Fruit fly (Drosophila melanogaster) whole organism, embryonic: ENCODE data around the gene ana1.

Source experiments
- Abd-B ChIP-seq: fragments of 200-800 bp; sonication (Bioruptor generic); optimal IDR thresholded peaks from 2 replicates; lab custom pipeline; 2018; ENCODE audit warnings: missing biosample characterization, mild to moderate bottlenecking, missing genetic modification characterization, moderate library complexity
- Bdp1 ChIP-seq: fragments of 200-800 bp; sonication (Bioruptor generic); optimal IDR thresholded peaks from 3 replicates; lab custom pipeline; 2016; ENCODE audit warnings: missing biosample characterization, missing genetic modification characterization
- CG10147 ChIP-seq: fragments of 200-800 bp; sonication (Bioruptor generic); optimal IDR thresholded peaks from 2 replicates; lab custom pipeline; 2019; ENCODE audit warnings: missing biosample characterization, mild to moderate bottlenecking, missing genetic modification characterization, moderate library complexity
- CG10565 ChIP-seq: fragments of 200-800 bp; sonication (Bioruptor generic); optimal IDR thresholded peaks from 3 replicates; lab custom pipeline; 2016; ENCODE audit warnings: missing biosample characterization, mild to moderate bottlenecking, missing genetic modification characterization
- CG11560 ChIP-seq: fragments of 200-800 bp; sonication (Bioruptor generic); IDR thresholded peaks from 3 replicates; pipeline ENCODE4 v1.3.6; 2022; ENCODE audit warnings: missing biosample characterization, missing genetic modification characterization
- CG11695 ChIP-seq: fragments of 200-800 bp; sonication (Bioruptor generic); IDR thresholded peaks from 3 replicates; pipeline ENCODE4 v1.3.6; 2022; ENCODE audit warnings: missing biosample characterization, missing genetic modification characterization
- CG12104 ChIP-seq: fragments of 200-800 bp; sonication (Bioruptor generic); optimal IDR thresholded peaks from 3 replicates; lab custom pipeline; 2016; ENCODE audit warnings: missing biosample characterization, missing genetic modification characterization
- CG14710 ChIP-seq: fragments of 200-800 bp; sonication (Bioruptor generic); optimal IDR thresholded peaks from 3 replicates; lab custom pipeline; 2019; ENCODE audit warnings: missing biosample characterization, mild to moderate bottlenecking, missing genetic modification characterization, moderate library complexity
- CG1603 ChIP-seq: fragments of 200-800 bp; sonication (Bioruptor generic); optimal IDR thresholded peaks from 2 replicates; lab custom pipeline; 2019; ENCODE audit warnings: missing biosample characterization, mild to moderate bottlenecking, missing genetic modification characterization, moderate library complexity
- CG17186 ChIP-seq: fragments of 200-800 bp; sonication (Bioruptor generic); optimal IDR thresholded peaks from 3 replicates; lab custom pipeline; 2017; ENCODE audit warnings: missing biosample characterization, missing genetic modification reagents, missing genetic modification characterization
- CG17385 ChIP-seq: fragments of 200-800 bp; sonication (Bioruptor generic); optimal IDR thresholded peaks from 3 replicates; lab custom pipeline; 2018; ENCODE audit warnings: missing biosample characterization, mild to moderate bottlenecking, missing genetic modification characterization
- CG2120 ChIP-seq: fragments of 200-800 bp; sonication (Bioruptor generic); optimal IDR thresholded peaks from 3 replicates; lab custom pipeline; 2016; ENCODE audit warnings: missing biosample characterization, missing genetic modification characterization
- CG2712 ChIP-seq: fragments of 200-800 bp; optimal IDR thresholded peaks from 3 replicates; lab custom pipeline; 2019; ENCODE audit warnings: missing biosample characterization, mild to moderate bottlenecking, missing genetic modification characterization, moderate library complexity
- CG3163 ChIP-seq: fragments of 200-800 bp; sonication (Bioruptor generic); optimal IDR thresholded peaks from 3 replicates; lab custom pipeline; 2016; ENCODE audit warnings: missing biosample characterization, missing genetic modification characterization
- CG3726 ChIP-seq: fragments of 200-800 bp; sonication (Bioruptor generic); IDR thresholded peaks from 3 replicates; pipeline ENCODE4, ENCODE4 v1.3.6; 2022; ENCODE audit warnings: missing biosample characterization, missing genetic modification characterization
- CG3847 ChIP-seq: fragments of 200-800 bp; sonication (Bioruptor generic); IDR thresholded peaks from 2 replicates; pipeline ENCODE4 v1.3.6; 2022; ENCODE audit warnings: missing biosample characterization, missing genetic modification characterization
- CG3995 ChIP-seq: fragments of 200-800 bp; sonication (Bioruptor generic); optimal IDR thresholded peaks from 3 replicates; lab custom pipeline; 2016; ENCODE audit warnings: missing biosample characterization, missing genetic modification characterization
- CG4404 ChIP-seq: fragments of 200-800 bp; sonication (Bioruptor generic); IDR thresholded peaks from 2 replicates; pipeline ENCODE4 v1.3.6; 2022; ENCODE audit warnings: missing biosample characterization, missing genetic modification characterization
- CG4424 ChIP-seq: fragments of 200-800 bp; sonication (Bioruptor generic); optimal IDR thresholded peaks from 3 replicates; lab custom pipeline; 2016; ENCODE audit warnings: missing biosample characterization, missing genetic modification characterization
- CG6654 ChIP-seq: fragments of 200-800 bp; sonication (Bioruptor generic); optimal IDR thresholded peaks from 2 replicates; lab custom pipeline; 2017; ENCODE audit warnings: missing biosample characterization, mild to moderate bottlenecking, missing genetic modification characterization
- CG6689 ChIP-seq: fragments of 200-800 bp; sonication (Bioruptor generic); IDR thresholded peaks from 2 replicates; pipeline ENCODE4 v1.3.6; 2022; ENCODE audit warnings: missing biosample characterization, missing genetic modification characterization
- CG7839 ChIP-seq: fragments of 200-800 bp; sonication (Bioruptor generic); optimal IDR thresholded peaks from 3 replicates; lab custom pipeline; 2018; ENCODE audit warnings: missing biosample characterization, mild to moderate bottlenecking, missing genetic modification characterization, moderate library complexity
- CG7963 ChIP-seq: fragments of 200-800 bp; sonication (Bioruptor generic); IDR thresholded peaks from 3 replicates; pipeline ENCODE4 v1.3.6; 2022; ENCODE audit warnings: missing biosample characterization, missing genetic modification characterization; ENCODE audit not compliant: partially characterized antibody
- CG8944 ChIP-seq: fragments of 200-800 bp; sonication (Bioruptor generic); optimal IDR thresholded peaks from 3 replicates; lab custom pipeline; 2016; ENCODE audit warnings: missing biosample characterization, missing genetic modification characterization
- CG9876 ChIP-seq: fragments of 200-800 bp; sonication (Bioruptor generic); optimal IDR thresholded peaks from 2 replicates; lab custom pipeline; 2016; ENCODE audit warnings: missing biosample characterization, missing genetic modification characterization
- Camta ChIP-seq: fragments of 200-800 bp; sonication (Bioruptor generic); optimal IDR thresholded peaks from 2 replicates; lab custom pipeline; 2016; ENCODE audit warnings: missing biosample characterization, missing genetic modification characterization
- CoRest ChIP-seq: fragments of 200-800 bp; sonication (Bioruptor generic); optimal IDR thresholded peaks from 3 replicates; lab custom pipeline; 2018; ENCODE audit warnings: missing biosample characterization, mild to moderate bottlenecking, missing genetic modification characterization, moderate library complexity
- Drgx ChIP-seq: fragments of 200-800 bp; sonication (Bioruptor generic); IDR thresholded peaks from 2 replicates; pipeline ENCODE4 v1.3.6; 2022; ENCODE audit warnings: missing biosample characterization, missing genetic modification characterization
- E2f2 ChIP-seq: fragments of 200-800 bp; sonication (Bioruptor generic); IDR thresholded peaks from 2 replicates; pipeline ENCODE4 v1.3.6; 2022; ENCODE audit warnings: missing biosample characterization, missing genetic modification characterization
- HLH4C ChIP-seq: fragments of 200-800 bp; sonication (Bioruptor generic); IDR thresholded peaks from 3 replicates; pipeline ENCODE4 v1.3.6; 2022; ENCODE audit warnings: missing biosample characterization, missing genetic modification characterization; ENCODE audit not compliant: partially characterized antibody
- HmgD ChIP-seq: fragments of 200-800 bp; sonication (Bioruptor generic); optimal IDR thresholded peaks from 3 replicates; lab custom pipeline; 2016; ENCODE audit warnings: missing biosample characterization, missing genetic modification characterization
- Max ChIP-seq: fragments of 200-800 bp; sonication (Bioruptor generic); optimal IDR thresholded peaks from 2 replicates; lab custom pipeline; 2016; ENCODE audit warnings: missing biosample characterization, mild to moderate bottlenecking, missing genetic modification characterization
- Scr ChIP-seq: fragments of 200-800 bp; sonication (Bioruptor generic); IDR thresholded peaks from 2 replicates; pipeline ENCODE4 v1.3.6; 2022; ENCODE audit warnings: missing biosample characterization, missing genetic modification characterization; ENCODE audit not compliant: partially characterized antibody
- chinmo ChIP-seq: fragments of 200-800 bp; sonication (Bioruptor generic); IDR thresholded peaks from 4 replicates; pipeline ENCODE4 v1.3.6; 2022; ENCODE audit warnings: missing biosample characterization, missing genetic modification characterization; ENCODE audit not compliant: partially characterized antibody
- crp ChIP-seq, 2 experiments: fragments of 200-800 bp; sonication (Bioruptor generic); optimal IDR thresholded peaks; 2 replicates in 1 of 2; 3 replicates in 1 of 2; lab custom pipeline; 2017; ENCODE audit warnings: missing biosample characterization in 2 of 2, missing genetic modification characterization in 2 of 2, mild to moderate bottlenecking in 1 of 2, moderate library complexity in 1 of 2
- dimm ChIP-seq: fragments of 200-800 bp; sonication (Bioruptor generic); IDR thresholded peaks from 2 replicates; pipeline ENCODE4 v1.3.6; 2022; ENCODE audit warnings: missing biosample characterization, missing genetic modification characterization
- gce ChIP-seq: fragments of 200-800 bp; sonication (Bioruptor generic); IDR thresholded peaks from 3 replicates; pipeline ENCODE4 v1.3.6; 2022; ENCODE audit warnings: missing biosample characterization, missing genetic modification characterization
- gfzf ChIP-seq: fragments of 200-800 bp; sonication (Bioruptor generic); optimal IDR thresholded peaks from 2 replicates; lab custom pipeline; 2016; ENCODE audit warnings: missing biosample characterization, mild to moderate bottlenecking, missing genetic modification characterization, moderate library complexity
- gro ChIP-seq: fragments of 200-800 bp; sonication (Bioruptor generic); optimal IDR thresholded peaks from 2 replicates; lab custom pipeline; 2016; ENCODE audit warnings: missing biosample characterization, missing genetic modification characterization
- hbn ChIP-seq: fragments of 200-800 bp; sonication (Bioruptor generic); IDR thresholded peaks from 2 replicates; pipeline ENCODE4 v1.3.6; 2022; ENCODE audit warnings: missing biosample characterization, missing genetic modification characterization; ENCODE audit not compliant: partially characterized antibody
- ind ChIP-seq: fragments of 200-800 bp; sonication (Bioruptor generic); optimal IDR thresholded peaks from 3 replicates; lab custom pipeline; 2016; ENCODE audit warnings: missing biosample characterization, missing genetic modification characterization
- knrl ChIP-seq: fragments of 200-800 bp; sonication (Bioruptor generic); IDR thresholded peaks from 3 replicates; pipeline ENCODE4 v1.3.6; 2022; ENCODE audit warnings: missing biosample characterization, missing genetic modification characterization; ENCODE audit not compliant: partially characterized antibody
- mirr ChIP-seq: fragments of 200-800 bp; sonication (Bioruptor generic); optimal IDR thresholded peaks from 3 replicates; lab custom pipeline; 2018; ENCODE audit warnings: missing biosample characterization, mild to moderate bottlenecking, missing genetic modification characterization
- mld ChIP-seq: fragments of 200-800 bp; sonication (Bioruptor generic); IDR thresholded peaks from 3 replicates; pipeline ENCODE4 v1.3.6; 2022; ENCODE audit warnings: missing biosample characterization, missing genetic modification characterization; ENCODE audit not compliant: partially characterized antibody
- row ChIP-seq: fragments of 200-800 bp; sonication (Bioruptor generic); IDR thresholded peaks from 3 replicates; pipeline ENCODE4 v1.3.6; 2022; ENCODE audit warnings: missing biosample characterization, missing genetic modification characterization
- salm ChIP-seq: fragments of 200-800 bp; sonication (Bioruptor generic); optimal IDR thresholded peaks from 2 replicates; lab custom pipeline; 2018; ENCODE audit warnings: missing biosample characterization, mild to moderate bottlenecking, missing genetic modification characterization
- tna ChIP-seq: fragments of 200-800 bp; sonication (Bioruptor generic); IDR thresholded peaks from 2 replicates; pipeline ENCODE4 v1.3.6; 2022; ENCODE audit warnings: missing biosample characterization, missing genetic modification characterization; ENCODE audit not compliant: partially characterized antibody
- unc-4 ChIP-seq: fragments of 200-800 bp; sonication (Bioruptor generic); IDR thresholded peaks from 2 replicates; pipeline ENCODE4 v1.3.6; 2022; ENCODE audit warnings: missing biosample characterization, missing genetic modification characterization; ENCODE audit not compliant: partially characterized antibody
- vnd ChIP-seq: fragments of 200-800 bp; sonication (Bioruptor generic); IDR thresholded peaks from 3 replicates; pipeline ENCODE4 v1.3.6; 2022; ENCODE audit warnings: missing biosample characterization, missing genetic modification characterization; ENCODE audit not compliant: partially characterized antibody
- zen ChIP-seq: fragments of 200-800 bp; sonication (Bioruptor generic); optimal IDR thresholded peaks from 3 replicates; lab custom pipeline; 2018; ENCODE audit warnings: missing biosample characterization, mild to moderate bottlenecking, missing genetic modification characterization, moderate library complexity

ana1 gene

DNA sequence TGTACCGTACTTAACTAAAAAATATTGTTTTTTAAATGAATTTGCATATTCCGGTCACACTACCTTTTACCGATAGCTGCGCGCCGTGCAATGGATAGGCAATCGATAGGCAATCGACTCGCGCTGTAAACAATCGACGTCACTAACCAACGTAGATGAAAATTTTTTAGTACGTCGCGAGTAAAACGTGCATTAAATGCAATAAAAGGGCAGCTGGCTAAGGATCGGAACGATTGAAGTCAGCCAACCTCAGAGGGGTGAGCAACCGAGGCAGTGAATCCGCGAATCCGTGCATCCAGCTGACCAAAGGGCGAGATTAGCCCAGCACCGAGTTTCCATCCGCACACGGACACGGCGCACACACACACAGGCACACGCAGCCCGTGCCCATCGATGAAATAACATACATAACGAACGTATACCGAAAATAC, 12.2 kb upstream of the ana1 start, which contains the start of gene Pp1alpha-96A (continued):
- peak; percentile 53 for TF ChIP-seq CG14710
- no peak for TF ChIP-seq CG12104 (GFP tag; lab: Kevin White, UChicago)
- TF ChIP-seq dimm = no peak
- peak; percentile 12 for TF ChIP-seq CG9876 (GFP tag; lab: Kevin White, UChicago)
- peak in 1 of 2 experiments; percentile 59 for TF ChIP-seq crp (GFP tag; optimal IDR thresholded peaks at IDR 0.05; lab: Kevin White, UChicago)
- peak; percentile 12 for TF ChIP-seq Max (GFP tag; lab: Kevin White, UChicago)
- no peak for TF ChIP-seq CG17385 (GFP tag; lab: Kevin White, UChicago)
- TF ChIP-seq CG6654 = no peak
- TF ChIP-seq hbn (GFP tag; lab: Robert Waterston, UW) = peak; percentile 84
- TF ChIP-seq CG4424 = peak; percentile 6
- peak; percentile 87 for TF ChIP-seq knrl
- peak; percentile 13 for TF ChIP-seq CG10147 (GFP tag; lab: Kevin White, UChicago)
- TF ChIP-seq vnd (GFP tag; lab: Robert Waterston, UW) = peak; percentile 85
- peak; percentile 16 for TF ChIP-seq CoRest (tag; lab: Kevin White, UChicago)
- TF ChIP-seq CG3847 = peak; percentile 47; the same call in 1 of the 2 replicates
- no peak for TF ChIP-seq CG7839 (tag; lab: Kevin White, UChicago)
- no peak for TF ChIP-seq CG4404
- TF ChIP-seq CG2120 (GFP tag; lab: Kevin White, UChicago) = peak; percentile 26
- TF ChIP-seq Drgx (GFP tag; lab: Robert Waterston, UW) = no peak
- peak; percentile 95 for TF ChIP-seq CG17186 (GFP tag; lab: Kevin White, UChicago)
- TF ChIP-seq CG3726 (GFP tag; lab: Robert Waterston, UW) = no peak
- peak; percentile 55; the same call in 1 of the 4 replicates for TF ChIP-seq chinmo (GFP tag; lab: Robert Waterston, UW)
- peak; percentile 22 for TF ChIP-seq Camta (GFP tag; lab: Kevin White, UChicago)
- peak; percentile 13 for TF ChIP-seq CG8944
- TF ChIP-seq zen (tag; lab: Kevin White, UChicago) = peak; percentile 22
- TF ChIP-seq CG1603 (tag; lab: Kevin White, UChicago) = peak; percentile 75
- peak; percentile 49 for TF ChIP-seq Abd-B (GFP tag; lab: Kevin White, UChicago)
- no peak for TF ChIP-seq mirr
- peak; percentile 75 for TF ChIP-seq CG7963 (GFP tag; lab: Robert Waterston, UW)
- TF ChIP-seq gce (GFP tag; lab: Robert Waterston, UW) = no peak
- TF ChIP-seq Bdp1 (GFP tag; lab: Kevin White, UChicago) = no peak
- no peak for TF ChIP-seq salm
- TF ChIP-seq unc-4 (GFP tag; lab: Robert Waterston, UW) = peak; percentile 88
- TF ChIP-seq CG3995 (GFP tag; lab: Kevin White, UChicago) = peak; percentile 20
- peak; percentile 63; the same call in 2 of the 3 replicates for TF ChIP-seq mld (GFP tag; lab: Robert Waterston, UW)
- peak; percentile 87 for TF ChIP-seq tna
- TF ChIP-seq gfzf = peak; percentile 67
- TF ChIP-seq CG10565 (GFP tag; lab: Kevin White, UChicago) = no peak
- no peak for TF ChIP-seq CG6689 (GFP tag; lab: Robert Waterston, UW)
- TF ChIP-seq E2f2 = peak; percentile 85
- no peak for TF ChIP-seq CG11560 (tag; lab: Robert Waterston, UW)
- peak; percentile 11 for TF ChIP-seq ind
- peak; percentile 54 for TF ChIP-seq gro (GFP tag; lab: Kevin White, UChicago)
- TF ChIP-seq HLH4C (GFP tag; lab: Robert Waterston, UW) = peak; percentile 84
- peak; percentile 11 for TF ChIP-seq HmgD (GFP tag; lab: Kevin White, UChicago)
- peak; percentile 15 for TF ChIP-seq CG3163 (GFP tag; lab: Kevin White, UChicago)
- peak; percentile 56; the same call in 2 of the 3 replicates for TF ChIP-seq row (GFP tag; lab: Robert Waterston, UW)
- peak; percentile 86 for TF ChIP-seq Scr
- no peak for TF ChIP-seq CG11695 (GFP tag; lab: Robert Waterston, UW)
- TF ChIP-seq CG2712 (tag; lab: Kevin White, UChicago) = peak; percentile 35
